Worm (Caenorhabditis elegans) whole organism, mixed stage, embryonic: Measurements from ENCODE around the gene cct-1.

Source experiments
- ceh-43 ChIP-seq: fragments of 200-800 bp; sonication (Bioruptor generic); optimal IDR thresholded peaks from 2 replicates; lab custom pipeline; 2018; ENCODE audit warnings: mild to moderate bottlenecking, missing genetic modification characterization, moderate library complexity, missing compliant biosample characterization
- ceh-83 ChIP-seq: fragments of 200-800 bp; sonication (Bioruptor generic); optimal IDR thresholded peaks from 2 replicates; lab custom pipeline; 2018; ENCODE audit warnings: mild to moderate bottlenecking, missing genetic modification characterization, missing compliant biosample characterization
- lsy-2 ChIP-seq: fragments of 150-350 bp; optimal IDR thresholded peaks from 2 replicates; lab custom pipeline; 2014; ENCODE audit warnings: missing biosample characterization, missing genetic modification characterization
- mep-1 ChIP-seq: fragments of 150-350 bp; optimal IDR thresholded peaks from 2 replicates; lab custom pipeline; 2017; ENCODE audit warnings: missing biosample characterization, missing genetic modification reagents, missing genetic modification characterization, inconsistent platforms
- nhr-237 ChIP-seq: fragments of 150-350 bp; optimal IDR thresholded peaks from 2 replicates; lab custom pipeline; 2014; ENCODE audit warnings: missing biosample characterization, missing genetic modification characterization
- nhr-28 ChIP-seq: fragments of 150-350 bp; optimal IDR thresholded peaks from 2 replicates; lab custom pipeline; 2014; ENCODE audit warnings: missing biosample characterization, missing genetic modification characterization
- nhr-76 ChIP-seq: sonication (generic microtip); optimal IDR thresholded peaks from 2 replicates; lab custom pipeline; 2017; ENCODE audit warnings: missing biosample characterization, missing genetic modification characterization
- pha-4 ChIP-seq: fragments of 150-350 bp; optimal IDR thresholded peaks from 2 replicates; lab custom pipeline; 2018; ENCODE audit warnings: missing biosample characterization, missing genetic modification reagents, missing genetic modification characterization
- sem-2 ChIP-seq: fragments of 200-800 bp; sonication (Bioruptor generic); optimal IDR thresholded peaks from 2 replicates; lab custom pipeline; 2018; ENCODE audit warnings: mild to moderate bottlenecking, missing genetic modification characterization, missing compliant biosample characterization
- snpc-4 ChIP-seq: fragments of 150-350 bp; optimal IDR thresholded peaks from 2 replicates; lab custom pipeline; 2014; ENCODE audit warnings: missing biosample characterization, missing genetic modification characterization
- unc-39 ChIP-seq: fragments of 150-350 bp; optimal IDR thresholded peaks from 2 replicates; lab custom pipeline; 2014; ENCODE audit warnings: missing biosample characterization, missing genetic modification characterization
- unc-62 ChIP-seq: fragments of 150-350 bp; optimal IDR thresholded peaks from 2 replicates; lab custom pipeline; 2014; ENCODE audit warnings: missing biosample characterization, missing genetic modification reagents, missing genetic modification characterization
- zip-8 ChIP-seq: fragments of 150-350 bp; optimal IDR thresholded peaks from 2 replicates; lab custom pipeline; 2014; ENCODE audit warnings: missing biosample characterization, missing genetic modification characterization

DNA sequence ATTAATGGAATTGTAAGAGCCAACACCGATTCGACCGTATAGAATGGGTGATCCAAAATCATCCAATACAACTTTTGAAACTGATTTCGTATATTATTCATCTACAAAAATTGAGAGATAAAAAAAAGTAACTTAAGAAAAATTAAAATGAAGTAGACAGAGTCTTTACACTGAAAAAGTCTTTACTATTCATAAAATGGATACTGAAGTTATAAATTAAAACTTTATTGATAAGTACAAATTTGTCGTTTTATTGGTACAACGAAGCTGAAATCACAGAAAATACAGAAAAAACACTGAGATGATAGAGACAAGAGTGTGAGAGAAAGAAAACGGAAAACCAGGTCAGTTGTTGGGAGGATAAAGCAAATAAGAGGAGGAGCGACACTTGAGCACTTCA, 29.1 kb downstream of the cct-1 start, which contains the start of gene M110.10:
- TF ChIP-seq lsy-2 (tag; lab: Kevin White, UChicago) (no peak), ceh-43 (GFP tag; lab: Kevin White, UChicago) (no peak), sem-2 (no peak), snpc-4 (no peak), mep-1 (tag; lab: Kevin White, UChicago) (no peak), nhr-237 (tag; lab: Kevin White, UChicago) (no peak), unc-39 (tag; lab: Kevin White, UChicago) (no peak), pha-4 (tag; lab: Kevin White, UChicago) (no peak), zip-8 (tag; lab: Kevin White, UChicago) (no peak), nhr-28 (tag; lab: Kevin White, UChicago) (no peak), unc-62 (GFP tag; lab: Kevin White, UChicago) (no peak), ceh-83 (GFP tag; lab: Kevin White, UChicago) (no peak), nhr-76 (tag; lab: Kevin White, UChicago) (no peak)
